Worm (Caenorhabditis elegans): ENCODE measurements around the gene his-60.

Gene his-60

ce11 chrIV:7467170-7467569 lies 20.6 kb downstream of the his-60 start:
- no peak for TF ChIP-seq unc-62 (GFP tag; optimal IDR thresholded peaks at IDR 0.05)

DNA sequence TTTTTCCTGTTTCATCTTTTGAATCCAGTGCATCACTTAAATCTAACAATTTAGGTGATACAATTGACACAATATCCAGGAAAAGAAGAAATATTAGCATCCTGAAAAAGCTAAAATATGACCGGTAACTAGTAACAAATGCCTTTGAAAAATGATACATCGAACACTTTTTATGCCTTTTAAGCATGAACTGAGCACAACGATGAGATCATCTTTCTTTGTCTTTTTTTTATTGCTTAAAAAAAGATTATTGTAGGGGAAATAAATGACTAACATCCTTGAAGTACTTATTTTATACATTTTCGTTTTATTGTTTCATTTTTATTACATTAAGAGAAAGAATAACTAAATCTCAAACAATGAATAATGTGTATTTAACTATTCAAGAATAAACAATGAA lies 21.9 kb downstream of the his-60 start, which contains the start of gene F13B6.3:
Gene F13B6.3, minus strand, starts transcription at position 101 of the 400 bp plus-strand sequence.
- TF ChIP-seq unc-62 (GFP tag; optimal IDR thresholded peaks at IDR 0.05): no peak

- no peak for TF ChIP-seq unc-62 (GFP tag; optimal IDR thresholded peaks at IDR 0.05)
Observed at ce11 chrIV:7460225-7460624, 27.6 kb downstream of the his-60 start, which contains the start of gene F13B6.2. Gene F13B6.2, minus strand, starts transcription at chrIV:7460325.

ce11 chrIV:7456225-7456624 lies 31.6 kb downstream of the his-60 start, which contains the start of gene F13B6.1:
Gene F13B6.1, plus strand, starts transcription at chrIV:7456525.
- no peak for TF ChIP-seq unc-62 (GFP tag; optimal IDR thresholded peaks at IDR 0.05)

DNA sequence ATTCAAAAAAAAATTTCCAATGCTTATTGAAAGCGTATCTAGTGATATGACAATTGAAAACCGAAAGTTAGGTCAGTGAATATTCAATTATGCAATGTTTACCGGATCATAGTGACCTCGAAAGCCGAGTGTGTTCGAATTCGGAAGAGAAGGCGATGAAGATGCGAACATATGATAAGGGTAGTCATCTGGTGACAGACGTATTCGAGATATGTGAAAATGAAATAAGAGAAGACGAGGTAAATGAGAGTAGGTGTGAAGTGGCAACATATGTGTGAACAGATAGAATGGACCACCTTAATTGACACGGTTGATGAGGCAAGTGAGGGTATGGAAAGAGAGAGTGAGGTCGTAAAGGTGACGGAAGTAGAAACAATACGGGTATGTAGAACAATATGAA lies 32.9 kb downstream of the his-60 start:
- no peak for TF ChIP-seq unc-62 (GFP tag; optimal IDR thresholded peaks at IDR 0.05)

ce11 chrIV:7453661-7454159 lies 34.1 kb downstream of the his-60 start:
- TF ChIP-seq unc-62 (GFP tag; optimal IDR thresholded peaks at IDR 0.05): no peak

DNA sequence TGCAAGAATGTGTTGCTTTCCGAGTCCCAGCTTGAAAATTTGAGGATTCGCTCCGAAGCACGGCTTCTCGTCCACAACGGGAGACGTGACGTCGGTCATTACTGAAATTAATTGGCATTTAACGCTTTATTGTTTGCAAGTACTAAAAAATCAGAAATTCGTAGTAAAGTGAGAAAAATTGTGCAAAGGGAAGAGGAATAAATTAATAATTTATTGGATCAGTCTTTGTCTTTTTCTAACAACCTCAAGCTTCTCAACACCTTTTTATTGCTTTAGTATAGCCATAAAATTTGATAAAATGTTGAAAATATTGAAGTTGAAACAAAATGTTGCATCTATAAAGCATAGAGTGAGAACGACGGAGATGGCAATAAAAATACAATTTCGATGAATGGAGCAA lies 36.4 kb downstream of the his-60 start, which contains the start of gene tes-1:
Gene tes-1, minus strand, starts transcription at position 101 of the 400 bp plus-strand sequence.
- no peak for TF ChIP-seq unc-62 (GFP tag; optimal IDR thresholded peaks at IDR 0.05)

- no peak for TF ChIP-seq unc-62 (GFP tag; optimal IDR thresholded peaks at IDR 0.05)
Observed at ce11 chrIV:7447556-7447955, 40.2 kb downstream of the his-60 start, which contains the start of gene B0496.2. Gene B0496.2, plus strand, starts transcription at chrIV:7447856.

ce11 chrIV:7445995-7446394 lies 41.8 kb downstream of the his-60 start, which contains the start of gene B0496.1:
Gene B0496.1, plus strand, starts transcription at chrIV:7446295.
- TF ChIP-seq unc-62 (GFP tag; optimal IDR thresholded peaks at IDR 0.05): no peak

ce11 chrIV:7445236-7445635 lies 42.6 kb downstream of the his-60 start, which contains the start of gene valv-1:
Gene valv-1, minus strand, starts transcription at chrIV:7445336.
- no peak for TF ChIP-seq unc-62 (GFP tag; optimal IDR thresholded peaks at IDR 0.05)

ce11 chrIV:7440238-7440637 lies 47.6 kb downstream of the his-60 start:
- no peak for TF ChIP-seq unc-62 (GFP tag; optimal IDR thresholded peaks at IDR 0.05)

DNA sequence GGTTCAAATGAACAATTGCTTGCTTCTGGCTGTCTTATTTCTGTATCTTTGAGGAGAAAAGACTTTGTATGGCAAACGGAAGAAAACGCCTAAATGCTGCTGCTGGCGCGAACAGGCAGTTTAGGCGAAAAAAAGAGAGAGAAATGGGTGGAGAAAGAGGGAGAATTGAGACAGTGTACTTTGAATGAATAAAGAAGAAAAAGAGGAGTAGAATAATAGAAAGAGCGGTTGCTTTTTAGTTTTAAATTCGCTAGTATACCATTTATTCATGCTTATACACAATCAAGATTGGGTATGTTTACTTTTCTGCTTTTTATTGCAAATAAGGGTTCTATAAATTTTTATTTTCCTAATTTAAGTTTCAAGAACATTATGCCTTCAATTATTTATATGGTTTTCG lies 48.4 kb downstream of the his-60 start:
- TF ChIP-seq unc-62 (GFP tag; optimal IDR thresholded peaks at IDR 0.05): no peak
